Worm (Caenorhabditis elegans): ENCODE measurements around the gene brf-1.

- TF ChIP-seq ceh-13 (GFP tag; optimal IDR thresholded peaks at IDR 0.05) (no peak), ama-1 (optimal IDR thresholded peaks at IDR 0.05) (no peak), pes-1 (GFP tag; IDR thresholded peaks at IDR 0.05) (no peak), sea-1 (GFP tag; conservative IDR thresholded peaks at IDR 0.05) (no peak), B0310.2 (tag; optimal IDR thresholded peaks at IDR 0.05) (no peak), ceh-36 (tag; optimal IDR thresholded peaks at IDR 0.05) (no peak), tbx-37 (GFP tag; conservative IDR thresholded peaks at IDR 0.05) (no peak), scrt-1 (GFP tag; IDR thresholded peaks at IDR 0.05) (no peak), flt-1 (GFP tag; IDR thresholded peaks at IDR 0.05) (no peak), hmbx-1 (tag; optimal IDR thresholded peaks at IDR 0.05) (no peak), hmg-4 (GFP tag; optimal IDR thresholded peaks at IDR 0.05) (no peak), tra-4 (tag; optimal IDR thresholded peaks at IDR 0.05) (no peak), tbx-11 (GFP tag; IDR thresholded peaks at IDR 0.05) (no peak)
Measured at ce11 chrII:7280584-7280983, 25.1 kb upstream of the brf-1 start.
